Worm (Caenorhabditis elegans): ENCODE data around the gene insc-1.

DNA sequence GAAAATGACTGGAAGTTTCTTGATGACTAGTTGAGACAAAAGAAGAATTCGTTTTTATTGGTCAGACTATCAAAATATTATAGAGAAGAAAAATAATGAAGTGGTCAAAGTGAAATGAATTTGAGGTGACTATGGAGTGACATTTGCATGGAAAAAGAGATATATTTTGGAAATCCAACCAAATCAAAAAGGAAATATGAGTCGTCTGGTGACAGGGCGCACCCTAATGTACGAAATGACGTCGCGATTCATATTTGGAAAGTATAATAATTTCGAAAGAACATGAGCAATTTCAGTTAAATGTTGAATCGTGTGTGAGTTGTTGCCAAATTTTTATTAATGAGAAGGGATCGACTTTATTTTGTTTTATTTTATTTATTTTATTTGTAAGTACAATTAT is 41.2 kb upstream of the insc-1 start, which contains the start of gene F21D12.2:
- TF ChIP-seq dao-5 (tag; optimal IDR thresholded peaks at IDR 0.05) (no peak), W03F9.2 (tag; optimal IDR thresholded peaks at IDR 0.05) (no peak), him-1 (tag; optimal IDR thresholded peaks at IDR 0.05) (no peak)

Data from whole organism, L4/young adult.